Fruit fly (Drosophila melanogaster) whole organism, wandering third instar larva: Measurements from ENCODE around the gene Cad86C.

ENCODE experiments used
- Hnf4 ChIP-seq: fragments of 200-800 bp; sonication (Bioruptor generic); optimal IDR thresholded peaks from 2 replicates; lab custom pipeline; 2016; ENCODE audit warnings: missing biosample characterization, mild to moderate bottlenecking, missing genetic modification characterization
- Rel ChIP-seq, 2 experiments: fragments of 200-800 bp; sonication (Bioruptor generic) in 1 of 2; optimal IDR thresholded peaks; 2 replicates in 1 of 2; 3 replicates in 1 of 2; lab custom pipeline; 2016 to 2019; ENCODE audit warnings: mild to moderate bottlenecking in 2 of 2, missing biosample characterization in 2 of 2, missing genetic modification characterization in 2 of 2, moderate library complexity in 1 of 2
- psq ChIP-seq: fragments of 200-800 bp; sonication (Bioruptor generic); optimal IDR thresholded peaks from 3 replicates; lab custom pipeline; 2017; ENCODE audit warnings: missing biosample characterization, mild to moderate bottlenecking, missing genetic modification characterization, moderate library complexity
- usp ChIP-seq: fragments of >200 bp; optimal IDR thresholded peaks from 2 replicates; lab custom pipeline; 2017; ENCODE audit warnings: missing biosample characterization, missing genetic modification characterization
- woc ChIP-seq: sonication (Bioruptor generic); optimal IDR thresholded peaks from 2 replicates; lab custom pipeline; 2016; ENCODE audit warnings: missing biosample characterization, mild to moderate bottlenecking, missing genetic modification characterization

dm6 chr3R:10836924-10837323, 10.0 kb downstream of the Cad86C start:
- TF ChIP-seq psq (GFP tag; lab: Kevin White, UChicago) (no peak), Hnf4 (no peak), usp (no peak), Rel (GFP tag; optimal IDR thresholded peaks at IDR 0.05; lab: Kevin White, UChicago) (no peak), Rel (tag; optimal IDR thresholded peaks at IDR 0.05; lab: Kevin White, UChicago) (no peak), woc (no peak)
